Fruit fly (Drosophila melanogaster): ENCODE data around the gene Hex-A.

The Hex-A gene

dm6 chrX:9554346-9554808 is 31.1 kb upstream of the Hex-A start, which contains the start of gene RpS28b (continued):
- no peak for TF ChIP-seq oc (tag; optimal IDR thresholded peaks at IDR 0.05)
- 0 out of 2 replicates have a peak, but pooled peaks have one; percentile 30 for TF ChIP-seq Lim3 (GFP tag; IDR thresholded peaks at IDR 0.05)
- 0 out of 3 replicates have a peak, but pooled peaks have one; percentile 59 for TF ChIP-seq z (GFP tag; IDR thresholded peaks at IDR 0.05)
- peak; percentile 81 for TF ChIP-seq CG31365 (tag; optimal IDR thresholded peaks at IDR 0.05)
- TF ChIP-seq Nf-YB (GFP tag; optimal IDR thresholded peaks at IDR 0.05) = peak; percentile 52
- TF ChIP-seq CG32767 (GFP tag; IDR thresholded peaks at IDR 0.05) = peak; percentile 61
- peak; percentile 95 for TF ChIP-seq CG12071 (GFP tag; optimal IDR thresholded peaks at IDR 0.05)
- peak; percentile 94 for TF ChIP-seq CG6175 (GFP tag; IDR thresholded peaks at IDR 0.05)
- TF ChIP-seq CG11247 (GFP tag; IDR thresholded peaks at IDR 0.05) = peak; percentile 95
- peak; percentile 76 for TF ChIP-seq CG12104 (GFP tag; optimal IDR thresholded peaks at IDR 0.05)
- TF ChIP-seq PHDP (tag; optimal IDR thresholded peaks at IDR 0.05) = peak; percentile 79
- peak; percentile 91 for TF ChIP-seq dati (GFP tag; IDR thresholded peaks at IDR 0.05)
- TF ChIP-seq YL-1 (GFP tag; optimal IDR thresholded peaks at IDR 0.05) = peak; percentile 94
- TF ChIP-seq HLHmδ (GFP tag; optimal IDR thresholded peaks at IDR 0.05) = peak; percentile 100
- TF ChIP-seq Taf1 (GFP tag; IDR thresholded peaks at IDR 0.05) = peak; percentile 51; the same call in 1 of the 2 replicates
- peak; percentile 66 for TF ChIP-seq ind (GFP tag; optimal IDR thresholded peaks at IDR 0.05)
- TF ChIP-seq Myb (GFP tag; optimal IDR thresholded peaks at IDR 0.05) = peak; percentile 65
- peak; percentile 81 for TF ChIP-seq bbx (GFP tag; IDR thresholded peaks at IDR 0.05; ENCODE audit: partially characterized antibody)
- TF ChIP-seq CG7928 (GFP tag; optimal IDR thresholded peaks at IDR 0.05) = peak; percentile 60
- TF ChIP-seq cas (GFP tag; IDR thresholded peaks at IDR 0.05) = peak; percentile 85
- peak; percentile 84; the same call in 1 of the 2 replicates for TF ChIP-seq toy (GFP tag; IDR thresholded peaks at IDR 0.05)
- TF ChIP-seq emc (GFP tag; optimal IDR thresholded peaks at IDR 0.05) = peak; percentile 91
- peak; percentile 71 for TF ChIP-seq CG4404 (GFP tag; IDR thresholded peaks at IDR 0.05)
- peak; percentile 76 for TF ChIP-seq Dek (tag; optimal IDR thresholded peaks at IDR 0.05)
- 0 out of 3 replicates have a peak, but pooled peaks have one; percentile 56 for TF ChIP-seq CG11093 (GFP tag; IDR thresholded peaks at IDR 0.05)
- no peak for TF ChIP-seq CkIIα-i1 (GFP tag; IDR thresholded peaks at IDR 0.05)
- TF ChIP-seq CG2202 (tag; optimal IDR thresholded peaks at IDR 0.05) = peak; percentile 65
- TF ChIP-seq ac (GFP tag; optimal IDR thresholded peaks at IDR 0.05) = peak; percentile 86
- TF ChIP-seq Side (GFP tag; optimal IDR thresholded peaks at IDR 0.05) = peak; percentile 92
- TF ChIP-seq CG8089 (GFP tag; optimal IDR thresholded peaks at IDR 0.05) = peak; percentile 91
- peak; percentile 63 for TF ChIP-seq tx (GFP tag; optimal IDR thresholded peaks at IDR 0.05)
- peak; percentile 73 for TF ChIP-seq ftz-f1 (GFP tag; optimal IDR thresholded peaks at IDR 0.05)
- peak; percentile 92 for TF ChIP-seq sens-2 (GFP tag; IDR thresholded peaks at IDR 0.05)
- TF ChIP-seq nmo (GFP tag; optimal IDR thresholded peaks at IDR 0.05) = peak; percentile 64
- peak; percentile 92 for TF ChIP-seq pb (GFP tag; optimal IDR thresholded peaks at IDR 0.05)
- peak; percentile 84 for TF ChIP-seq zfh2 (GFP tag; optimal IDR thresholded peaks at IDR 0.05)
- TF ChIP-seq B-H2 (GFP tag; optimal IDR thresholded peaks at IDR 0.05) = peak; percentile 95
- peak; percentile 51 for TF ChIP-seq Ssrp (tag; optimal IDR thresholded peaks at IDR 0.05)
- peak; percentile 99 for TF ChIP-seq Ets97D (GFP tag; optimal IDR thresholded peaks at IDR 0.05)
- TF ChIP-seq crp (GFP tag; optimal IDR thresholded peaks at IDR 0.05) = peak in 1 of 2 experiments; percentile 56
- TF ChIP-seq bsh (GFP tag; optimal IDR thresholded peaks at IDR 0.05) = peak; percentile 61 to 71
- TF ChIP-seq fu2 (GFP tag; optimal IDR thresholded peaks at IDR 0.05) = peak; percentile 81
- TF ChIP-seq CG7357 (GFP tag; IDR thresholded peaks at IDR 0.05) = peak; percentile 53; the same call in 2 of the 3 replicates
- TF ChIP-seq CG1603 (tag; optimal IDR thresholded peaks at IDR 0.05) = peak; percentile 90
- no peak; the same call in 1 of the 2 replicates for TF ChIP-seq Gsc (GFP tag; IDR thresholded peaks at IDR 0.05)
- peak; percentile 72 for TF ChIP-seq phol (tag; optimal IDR thresholded peaks at IDR 0.05)
- peak; percentile 84 for TF ChIP-seq p53 (GFP tag; optimal IDR thresholded peaks at IDR 0.05)
- TF ChIP-seq bcd (GFP tag; optimal IDR thresholded peaks at IDR 0.05) = peak; percentile 95
- TF ChIP-seq CG11085 (GFP tag; IDR thresholded peaks at IDR 0.05) = peak; percentile 96
- TF ChIP-seq Deaf1 (tag; optimal IDR thresholded peaks at IDR 0.05) = no peak
- TF ChIP-seq wdn (GFP tag; IDR thresholded peaks at IDR 0.05) = peak; percentile 75

Data from whole organism, embryonic.